Fruit fly (Drosophila melanogaster): ENCODE data around the gene CG11889.

DNA sequence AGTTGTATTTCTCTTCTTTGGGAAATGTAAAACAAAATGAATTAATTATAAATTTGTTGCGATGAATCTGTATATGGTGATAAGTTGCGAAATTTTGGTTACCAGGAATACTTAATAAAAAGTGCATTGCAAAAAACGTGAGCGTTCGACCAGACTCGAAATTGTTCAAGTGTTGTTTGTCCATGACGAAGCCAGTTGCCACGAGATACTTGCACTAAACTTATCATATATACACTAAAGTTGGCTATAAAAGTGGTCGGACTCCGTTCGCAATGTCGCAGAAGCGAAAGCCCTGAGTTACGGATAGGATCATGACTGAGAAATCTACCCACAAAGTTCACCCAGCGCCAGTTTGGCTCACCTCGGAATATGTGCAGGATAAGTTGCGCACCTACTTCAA lies 3.5 kb downstream of the CG11889 start, which contains the start of gene CG11878:
- TF ChIP-seq fd64A (GFP tag; optimal IDR thresholded peaks at IDR 0.05) = no peak
- TF ChIP-seq CG1529 (GFP tag; optimal IDR thresholded peaks at IDR 0.05) = no peak
